Fruit fly (Drosophila melanogaster): ENCODE measurements around the gene CG8939.

CG8939 gene

dm6 chrX:15986654-15987053 lies 10.2 kb upstream of the CG8939 start, which contains the start of gene ND-20 (continued):
- peak; percentile 53 for TF ChIP-seq Lhr (GFP tag; optimal IDR thresholded peaks at IDR 0.05)
- TF ChIP-seq pho (GFP tag; optimal IDR thresholded peaks at IDR 0.05), result peak; percentile 19
- TF ChIP-seq pum (GFP tag; optimal IDR thresholded peaks at IDR 0.05), result peak; percentile 22
- peak; percentile 80 for TF ChIP-seq sens (GFP tag)
- peak; percentile 31 for TF ChIP-seq trem (tag; optimal IDR thresholded peaks at IDR 0.05)
- TF ChIP-seq PHDP (tag; optimal IDR thresholded peaks at IDR 0.05), result peak; percentile 3
- TF ChIP-seq p53 (GFP tag; optimal IDR thresholded peaks at IDR 0.05), result no peak
- peak; percentile 22 for TF ChIP-seq sug (tag; optimal IDR thresholded peaks at IDR 0.05)
- TF ChIP-seq Elba2 (GFP tag; optimal IDR thresholded peaks at IDR 0.05), result no peak
- TF ChIP-seq NFAT (GFP tag; IDR thresholded peaks at IDR 0.05), result no peak
- TF ChIP-seq sr (GFP tag; IDR thresholded peaks at IDR 0.05), result no peak
- no peak for TF ChIP-seq lab (GFP tag; optimal IDR thresholded peaks at IDR 0.05)
- TF ChIP-seq yki (optimal IDR thresholded peaks at IDR 0.05), result no peak
- TF ChIP-seq jumu (GFP tag; optimal IDR thresholded peaks at IDR 0.05), result no peak
- TF ChIP-seq NfI (GFP tag; optimal IDR thresholded peaks at IDR 0.05), result no peak
- TF ChIP-seq CHES-1-like (GFP tag; optimal IDR thresholded peaks at IDR 0.05), result peak; percentile 43
- no peak for TF ChIP-seq Max (GFP tag; optimal IDR thresholded peaks at IDR 0.05)
- peak; percentile 39 for TF ChIP-seq Ets97D (GFP tag; optimal IDR thresholded peaks at IDR 0.05)
- no peak for TF ChIP-seq CG10147 (GFP tag; optimal IDR thresholded peaks at IDR 0.05)
- TF ChIP-seq vvl (GFP tag; IDR thresholded peaks at IDR 0.05), result peak; percentile 52
- TF ChIP-seq Dp (GFP tag; optimal IDR thresholded peaks at IDR 0.05), result peak; percentile 21
- peak; percentile 8 for TF ChIP-seq CG3995 (GFP tag; optimal IDR thresholded peaks at IDR 0.05)
- peak in 1 of 3 experiments; percentile 90 for TF ChIP-seq Stat92E (GFP tag; optimal IDR thresholded peaks at IDR 0.05)
- no peak for TF ChIP-seq org-1 (GFP tag; optimal IDR thresholded peaks at IDR 0.05)
- TF ChIP-seq CG31224 (GFP tag; IDR thresholded peaks at IDR 0.05), result no peak
- TF ChIP-seq Pdp1 (GFP tag; optimal IDR thresholded peaks at IDR 0.05), result peak in 1 of 2 experiments; percentile 93
- TF ChIP-seq pita (GFP tag; optimal IDR thresholded peaks at IDR 0.05), result no peak
- no peak for TF ChIP-seq CG7372 (GFP tag; IDR thresholded peaks at IDR 0.05)
- no peak for TF ChIP-seq CG10462 (GFP tag; optimal IDR thresholded peaks at IDR 0.05)
- TF ChIP-seq CG17328 (GFP tag; IDR thresholded peaks at IDR 0.05), result no peak
- TF ChIP-seq sob (GFP tag; IDR thresholded peaks at IDR 0.05), result 0 out of 2 replicates have a peak, but pooled peaks have one; percentile 23
- TF ChIP-seq CG32532 (GFP tag; IDR thresholded peaks at IDR 0.05), result no peak
- TF ChIP-seq sd (tag; optimal IDR thresholded peaks at IDR 0.05), result no peak
- peak; percentile 64 for TF ChIP-seq zen (tag; optimal IDR thresholded peaks at IDR 0.05)
- TF ChIP-seq Oaz (GFP tag; IDR thresholded peaks at IDR 0.05), result no peak
- peak; percentile 38; the same call in 1 of the 3 replicates for TF ChIP-seq knrl (GFP tag; IDR thresholded peaks at IDR 0.05; ENCODE audit: partially characterized antibody)
- no peak for TF ChIP-seq CG1792 (GFP tag; optimal IDR thresholded peaks at IDR 0.05)
- TF ChIP-seq Ssrp (tag; optimal IDR thresholded peaks at IDR 0.05), result peak; percentile 0
- no peak for TF ChIP-seq hth (optimal IDR thresholded peaks at IDR 0.05)
- TF ChIP-seq zfh2 (GFP tag; optimal IDR thresholded peaks at IDR 0.05), result peak; percentile 47
- no peak for TF ChIP-seq ab (GFP tag; optimal IDR thresholded peaks at IDR 0.05)
- TF ChIP-seq unpg (GFP tag; optimal IDR thresholded peaks at IDR 0.05), result peak; percentile 0
- TF ChIP-seq bsh (GFP tag; optimal IDR thresholded peaks at IDR 0.05), result peak in 1 of 2 experiments; percentile 5
- TF ChIP-seq BEAF-32 (GFP tag; optimal IDR thresholded peaks at IDR 0.05), result peak; percentile 57
- TF ChIP-seq tx (GFP tag; optimal IDR thresholded peaks at IDR 0.05), result no peak
- TF ChIP-seq grau (tag; optimal IDR thresholded peaks at IDR 0.05), result peak; percentile 40
- peak; percentile 4 for TF ChIP-seq dm (GFP tag; optimal IDR thresholded peaks at IDR 0.05)
- peak; percentile 89 for TF ChIP-seq CG1024 (GFP tag; IDR thresholded peaks at IDR 0.05)
- no peak for TF ChIP-seq ap (GFP tag; IDR thresholded peaks at IDR 0.05)
- peak; percentile 43 for TF ChIP-seq CG33213 (GFP tag; optimal IDR thresholded peaks at IDR 0.05)
- TF ChIP-seq CG4282 (GFP tag; optimal IDR thresholded peaks at IDR 0.05), result no peak
- TF ChIP-seq CG8924 (tag; optimal IDR thresholded peaks at IDR 0.05), result peak; percentile 28
